Worm (Caenorhabditis elegans): ENCODE measurements around the gene vha-4.

- TF ChIP-seq nhr-12 (tag; optimal IDR thresholded peaks at IDR 0.05), result no peak
- TF ChIP-seq unc-39 (tag; optimal IDR thresholded peaks at IDR 0.05), result no peak
- TF ChIP-seq nhr-237 (tag; optimal IDR thresholded peaks at IDR 0.05), result no peak
- no peak for TF ChIP-seq mep-1 (tag; optimal IDR thresholded peaks at IDR 0.05)
- TF ChIP-seq mab-5 (tag; optimal IDR thresholded peaks at IDR 0.05), result no peak
- TF ChIP-seq unc-62 (GFP tag; optimal IDR thresholded peaks at IDR 0.05), result no peak
- TF ChIP-seq nhr-28 (tag; optimal IDR thresholded peaks at IDR 0.05), result no peak
- TF ChIP-seq pha-4 (tag; optimal IDR thresholded peaks at IDR 0.05), result no peak
- TF ChIP-seq ztf-11 (tag; optimal IDR thresholded peaks at IDR 0.05), result no peak
- no peak for TF ChIP-seq lsy-2 (tag; optimal IDR thresholded peaks at IDR 0.05)
- no peak for TF ChIP-seq ces-1 (GFP tag; optimal IDR thresholded peaks at IDR 0.05)
- no peak for TF ChIP-seq sptf-1 (tag; optimal IDR thresholded peaks at IDR 0.05)
- no peak for TF ChIP-seq flh-1 (GFP tag; optimal IDR thresholded peaks at IDR 0.05)
Measured at ce11 chrII:7892761-7893272, 13.7 kb upstream of the vha-4 start, which contains the start of gene ptc-1.

Measured in whole organism, mixed stage, embryonic.